Worm (Caenorhabditis elegans) whole organism, late embryonic: ENCODE data around the gene tag-234.
A peak's percentile ranks its signal among the peaks of the same experiment; 100 is the strongest.

ENCODE experiments used
- C08G9.2 ChIP-seq: sonication (generic microtip); optimal IDR thresholded peaks from 2 replicates; lab custom pipeline; 2016; ENCODE audit warnings: mild to moderate bottlenecking, missing genetic modification characterization, moderate library complexity, missing compliant biosample characterization
- C38D4.7 ChIP-seq: fragments of 200-800 bp; sonication (Bioruptor generic); optimal IDR thresholded peaks from 2 replicates; lab custom pipeline; 2018; ENCODE audit warnings: mild to moderate bottlenecking, missing genetic modification characterization, moderate library complexity, missing compliant biosample characterization
- K02D7.2 ChIP-seq: sonication (generic microtip); optimal IDR thresholded peaks from 2 replicates; lab custom pipeline; 2017; ENCODE audit warnings: mild to moderate bottlenecking, missing genetic modification characterization, missing compliant biosample characterization
- Y22D7AL.16 ChIP-seq: sonication (generic microtip); optimal IDR thresholded peaks from 2 replicates; lab custom pipeline; 2016; ENCODE audit warnings: missing genetic modification characterization, missing compliant biosample characterization
- ahr-1 ChIP-seq: sonication (generic microtip); optimal IDR thresholded peaks from 2 replicates; lab custom pipeline; 2016; ENCODE audit warnings: missing genetic modification characterization, missing compliant biosample characterization
- ceh-18 ChIP-seq: sonication (generic microtip); optimal IDR thresholded peaks from 2 replicates; lab custom pipeline; 2016; ENCODE audit warnings: missing genetic modification characterization, missing compliant biosample characterization
- ceh-19 ChIP-seq: fragments of 200-800 bp; sonication (Bioruptor generic); optimal IDR thresholded peaks from 2 replicates; lab custom pipeline; 2018; ENCODE audit warnings: mild to moderate bottlenecking, missing genetic modification characterization, missing compliant biosample characterization
- ceh-30 ChIP-seq: fragments of 150-350 bp; optimal IDR thresholded peaks from 2 replicates; lab custom pipeline; 2014; ENCODE audit warnings: missing biosample characterization, missing genetic modification characterization
- ceh-45 ChIP-seq: fragments of 200-800 bp; sonication (Bioruptor generic); IDR thresholded peaks from 2 replicates; pipeline ENCODE4 v1.3.6; 2022; ENCODE audit warnings: missing genetic modification reagents, missing genetic modification characterization, missing compliant biosample characterization
- ceh-48 ChIP-seq: sonication (generic microtip); optimal IDR thresholded peaks from 2 replicates; lab custom pipeline; 2016; ENCODE audit warnings: missing genetic modification characterization, inconsistent platforms, missing compliant biosample characterization
- ceh-6 ChIP-seq: fragments of 200-800 bp; sonication (Bioruptor generic); optimal IDR thresholded peaks from 2 replicates; lab custom pipeline; 2018; ENCODE audit warnings: mild to moderate bottlenecking, missing genetic modification characterization, missing compliant biosample characterization
- ceh-9 ChIP-seq: sonication (generic microtip); optimal IDR thresholded peaks from 2 replicates; lab custom pipeline; 2016; ENCODE audit warnings: mild to moderate bottlenecking, missing genetic modification characterization, inconsistent platforms, missing compliant biosample characterization
- che-1 ChIP-seq: sonication (generic microtip); optimal IDR thresholded peaks from 2 replicates; lab custom pipeline; 2016; ENCODE audit warnings: mild to moderate bottlenecking, missing genetic modification characterization, missing compliant biosample characterization
- dmd-4 ChIP-seq: sonication (generic microtip); optimal IDR thresholded peaks from 2 replicates; lab custom pipeline; 2016; ENCODE audit warnings: borderline replicate concordance, missing genetic modification characterization, missing compliant biosample characterization
- elt-2 ChIP-seq: sonication (generic microtip); optimal IDR thresholded peaks from 2 replicates; lab custom pipeline; 2016; ENCODE audit warnings: missing genetic modification reagents, missing genetic modification characterization, missing compliant biosample characterization
- fax-1 ChIP-seq: sonication (generic microtip); optimal IDR thresholded peaks from 2 replicates; lab custom pipeline; 2016; ENCODE audit warnings: missing genotype, missing genetic modification characterization, missing compliant biosample characterization
- fkh-10 ChIP-seq: fragments of 150-350 bp; optimal IDR thresholded peaks from 2 replicates; lab custom pipeline; 2014; ENCODE audit warnings: missing biosample characterization, missing genetic modification reagents, missing genetic modification characterization
- gmeb-2 ChIP-seq: sonication (generic microtip); optimal IDR thresholded peaks from 2 replicates; lab custom pipeline; 2016; ENCODE audit warnings: missing genetic modification characterization, inconsistent platforms, missing compliant biosample characterization
- hlh-13 ChIP-seq: fragments of 200-800 bp; sonication (Bioruptor generic); optimal IDR thresholded peaks from 2 replicates; lab custom pipeline; 2018; ENCODE audit warnings: mild to moderate bottlenecking, missing genetic modification characterization, missing compliant biosample characterization
- hlh-30 ChIP-seq: sonication (generic microtip); optimal IDR thresholded peaks from 2 replicates; lab custom pipeline; 2017; ENCODE audit warnings: antibody characterized with exemption, missing genetic modification characterization, missing compliant biosample characterization; ENCODE audit not compliant: insufficient read depth
- lim-6 ChIP-seq: sonication (generic microtip); optimal IDR thresholded peaks from 2 replicates; lab custom pipeline; 2016; ENCODE audit warnings: missing genetic modification characterization, missing compliant biosample characterization
- lin-11 ChIP-seq: fragments of 200-800 bp; sonication (Bioruptor generic); optimal IDR thresholded peaks from 2 replicates; lab custom pipeline; 2018; ENCODE audit warnings: mild to moderate bottlenecking, missing genetic modification characterization, missing compliant biosample characterization
- madf-2 ChIP-seq: sonication (generic microtip); optimal IDR thresholded peaks from 2 replicates; lab custom pipeline; 2017; ENCODE audit warnings: missing genetic modification characterization, missing compliant biosample characterization
- mec-3 ChIP-seq: sonication (generic microtip); optimal IDR thresholded peaks from 2 replicates; lab custom pipeline; 2016; ENCODE audit warnings: borderline replicate concordance, missing genetic modification characterization, missing compliant biosample characterization
- nfya-1 ChIP-seq: sonication (generic microtip); optimal IDR thresholded peaks from 2 replicates; lab custom pipeline; 2017; ENCODE audit warnings: missing genetic modification characterization, mild to moderate bottlenecking, missing compliant biosample characterization, antibody characterized with exemption, moderate library complexity
- nhr-232 ChIP-seq: sonication (generic microtip); optimal IDR thresholded peaks from 2 replicates; lab custom pipeline; 2016; ENCODE audit warnings: missing genetic modification characterization, missing compliant biosample characterization
- odd-2 ChIP-seq: sonication (generic microtip); optimal IDR thresholded peaks from 2 replicates; lab custom pipeline; 2017; ENCODE audit warnings: antibody characterized with exemption, mild to moderate bottlenecking, missing genetic modification characterization, missing compliant biosample characterization
- pag-3 ChIP-seq: sonication (generic microtip); optimal IDR thresholded peaks from 2 replicates; lab custom pipeline; 2016; ENCODE audit warnings: missing compliant biosample characterization, missing genetic modification characterization, borderline replicate concordance
- pax-1 ChIP-seq: fragments of 150-350 bp; optimal IDR thresholded peaks from 2 replicates; lab custom pipeline; 2014; ENCODE audit warnings: missing biosample characterization, missing genetic modification characterization
- pha-2 ChIP-seq: sonication (generic microtip); optimal IDR thresholded peaks from 2 replicates; lab custom pipeline; 2017; ENCODE audit warnings: mild to moderate bottlenecking, missing genetic modification characterization, missing compliant biosample characterization
- pqm-1 ChIP-seq: sonication (generic microtip); optimal IDR thresholded peaks from 2 replicates; lab custom pipeline; 2016; ENCODE audit warnings: missing genetic modification characterization, missing compliant biosample characterization
- pros-1 ChIP-seq: fragments of 150-350 bp; optimal IDR thresholded peaks from 2 replicates; lab custom pipeline; 2014; ENCODE audit warnings: missing biosample characterization, missing genetic modification reagents, missing genetic modification characterization
- rnt-1 ChIP-seq: sonication (generic microtip); optimal IDR thresholded peaks from 2 replicates; lab custom pipeline; 2016; ENCODE audit warnings: missing genetic modification characterization, missing compliant biosample characterization
- sdc-2 ChIP-seq: sonication (generic microtip); optimal IDR thresholded peaks from 2 replicates; lab custom pipeline; 2016; ENCODE audit warnings: missing genotype, missing genetic modification characterization, missing compliant biosample characterization
- sox-2 ChIP-seq: fragments of 200-800 bp; sonication (Bioruptor generic); IDR thresholded peaks from 2 replicates; pipeline ENCODE4 v1.3.6; 2022; ENCODE audit warnings: missing genetic modification reagents, missing genetic modification characterization, missing compliant biosample characterization
- sox-4 ChIP-seq: sonication (generic microtip); optimal IDR thresholded peaks from 2 replicates; lab custom pipeline; 2017; ENCODE audit warnings: mild to moderate bottlenecking, missing genetic modification characterization, inconsistent platforms, missing compliant biosample characterization
- syd-9 ChIP-seq: sonication (generic microtip); optimal IDR thresholded peaks from 2 replicates; lab custom pipeline; 2016; ENCODE audit warnings: mild to moderate bottlenecking, missing genetic modification characterization, moderate library complexity, missing compliant biosample characterization
- ttx-3 ChIP-seq: sonication (generic microtip); optimal IDR thresholded peaks from 2 replicates; lab custom pipeline; 2016; ENCODE audit warnings: missing genetic modification reagents, missing genetic modification characterization, missing compliant biosample characterization
- unc-55 ChIP-seq: sonication (generic microtip); optimal IDR thresholded peaks from 2 replicates; lab custom pipeline; 2017; ENCODE audit warnings: missing biosample characterization, missing genetic modification reagents, missing genetic modification characterization

Gene tag-234

ce11 chrII:5836153-5836719 is 27.8 kb upstream of the tag-234 start, which contains the start of gene fzo-1 (continued):
- TF ChIP-seq nfya-1 (tag; lab: Kevin White, UChicago) (no peak), fax-1 (peak; percentile 90), pax-1 (peak; percentile 49), madf-2 (tag; lab: Kevin White, UChicago) (no peak), hlh-30 (no peak), pros-1 (tag; lab: Kevin White, UChicago) (no peak), ceh-48 (tag; lab: Kevin White, UChicago) (peak; percentile 23), lim-6 (tag; lab: Kevin White, UChicago) (peak; percentile 86)

ce11 chrII:5838453-5838852 is 25.5 kb upstream of the tag-234 start, which contains the start of gene ZK1248.15:
TSS of gene ZK1248.15 (minus strand) at chrII:5838553.
- no peak for TF ChIP-seq pqm-1 (tag; lab: Kevin White, UChicago)
- no peak for TF ChIP-seq K02D7.2 (tag; lab: Kevin White, UChicago)

ce11 chrII:5839227-5839626 is 24.8 kb upstream of the tag-234 start, which contains the start of gene ZK1248.19:
TSS of gene ZK1248.19 (minus strand) at chrII:5839414.
- TF ChIP-seq C08G9.2 (tag; lab: Kevin White, UChicago), result no peak
- no peak for TF ChIP-seq hlh-13 (GFP tag; lab: Kevin White, UChicago)
- peak; percentile 28 for TF ChIP-seq nfya-1 (tag; lab: Kevin White, UChicago)
- no peak for TF ChIP-seq ttx-3 (tag; lab: Kevin White, UChicago)
- TF ChIP-seq, all 69 proteins: peak for 1

ce11 chrII:5841053-5841547 is 22.9 kb upstream of the tag-234 start, which contains the start of gene lec-5:
TSS of gene lec-5 (minus strand) at chrII:5841103.
- peak; percentile 68 for TF ChIP-seq ceh-18 (tag; lab: Kevin White, UChicago)
- TF ChIP-seq lim-6 (tag; lab: Kevin White, UChicago), result no peak
- TF ChIP-seq rnt-1 (tag; lab: Kevin White, UChicago), result peak; percentile 54

- TF ChIP-seq nhr-232 (tag; lab: Kevin White, UChicago), result no peak
Measured at ce11 chrII:5841866-5842265, 22.1 kb upstream of the tag-234 start, which contains the start of gene nep-25. TSS of gene nep-25 (plus strand) at chrII:5842240.

ce11 chrII:5844694-5845129 is 19.3 kb upstream of the tag-234 start:
- TF ChIP-seq che-1 (tag; lab: Kevin White, UChicago), result peak; percentile 66
- TF ChIP-seq unc-55 (GFP tag; lab: Kevin White, UChicago), result peak; percentile 79
- peak; percentile 79 for TF ChIP-seq ceh-30 (tag; lab: Kevin White, UChicago)
- peak; percentile 63 for TF ChIP-seq lin-11 (tag; lab: Kevin White, UChicago)
- TF ChIP-seq ceh-19 (GFP tag; lab: Kevin White, UChicago), result peak; percentile 89
- peak; percentile 41 for TF ChIP-seq ceh-48 (tag; lab: Kevin White, UChicago)
- TF ChIP-seq dmd-4 (tag; lab: Kevin White, UChicago), result peak; percentile 66
- TF ChIP-seq ceh-9 (tag; lab: Kevin White, UChicago), result no peak
- peak; percentile 57 for TF ChIP-seq Y22D7AL.16 (tag; lab: Kevin White, UChicago)
- peak; percentile 74 for TF ChIP-seq sdc-2 (tag; lab: Kevin White, UChicago)
- peak; percentile 55 for TF ChIP-seq gmeb-2 (tag; lab: Kevin White, UChicago)
- TF ChIP-seq syd-9, result peak; percentile 85
- peak; percentile 81 for TF ChIP-seq sox-4 (tag; lab: Kevin White, UChicago)
- TF ChIP-seq pha-2, result peak; percentile 82
- peak; percentile 59 for TF ChIP-seq C38D4.7 (GFP tag; lab: Kevin White, UChicago)
- peak; percentile 70 for TF ChIP-seq pag-3 (tag; lab: Kevin White, UChicago)
- peak; percentile 99 for TF ChIP-seq elt-2 (tag; lab: Kevin White, UChicago)
- peak; percentile 46 for TF ChIP-seq ahr-1 (tag; lab: Kevin White, UChicago)
- TF ChIP-seq ttx-3 (tag; lab: Kevin White, UChicago), result peak; percentile 70
- peak; percentile 82 for TF ChIP-seq C08G9.2 (tag; lab: Kevin White, UChicago)
- TF ChIP-seq mec-3 (tag; lab: Kevin White, UChicago), result peak; percentile 59
- TF ChIP-seq fkh-10 (GFP tag; lab: Kevin White, UChicago), result peak; percentile 73
- peak; percentile 99 for TF ChIP-seq ceh-18 (tag; lab: Kevin White, UChicago)
- TF ChIP-seq rnt-1 (tag; lab: Kevin White, UChicago), result peak; percentile 86
- no peak for TF ChIP-seq ceh-45
- TF ChIP-seq sox-2 (GFP tag; lab: Robert Waterston, UW), result peak; percentile 32
- TF ChIP-seq odd-2, result no peak
- peak; percentile 53 for TF ChIP-seq ceh-6
